Worm (Caenorhabditis elegans) whole organism, L3 larva: Measurements from ENCODE around the gene pxl-1.

ENCODE experiments used
- R02D3.7 ChIP-seq: fragments of 150-350 bp; optimal IDR thresholded peaks from 2 replicates; lab custom pipeline; 2014; ENCODE audit warnings: missing biosample characterization, missing genetic modification characterization
- aly-2 ChIP-seq: fragments of 150-350 bp; optimal IDR thresholded peaks from 2 replicates; lab custom pipeline; 2014; ENCODE audit warnings: missing biosample characterization, missing genetic modification characterization
- ceh-16 ChIP-seq: sonication (generic microtip); optimal IDR thresholded peaks from 2 replicates; lab custom pipeline; 2017; ENCODE audit warnings: missing biosample characterization, missing genetic modification characterization
- ceh-28 ChIP-seq: fragments of 150-350 bp; optimal IDR thresholded peaks from 2 replicates; lab custom pipeline; 2014; ENCODE audit warnings: missing biosample characterization, missing genetic modification reagents, missing genetic modification characterization
- ceh-9 ChIP-seq: sonication (generic microtip); optimal IDR thresholded peaks from 2 replicates; lab custom pipeline; 2018; ENCODE audit warnings: missing biosample characterization, missing genetic modification characterization
- egl-27 ChIP-seq: sonication (generic microtip); optimal IDR thresholded peaks from 4 replicates; lab custom pipeline; 2017; ENCODE audit warnings: missing biosample characterization, missing genetic modification reagents, missing genetic modification characterization
- egl-5 ChIP-seq: fragments of 150-350 bp; optimal IDR thresholded peaks from 2 replicates; lab custom pipeline; 2017; ENCODE audit warnings: missing biosample characterization, missing genetic modification reagents, missing genetic modification characterization, inconsistent platforms
- elt-2 ChIP-seq: sonication (generic microtip); optimal IDR thresholded peaks from 2 replicates; lab custom pipeline; 2016; ENCODE audit warnings: missing genetic modification reagents, mild to moderate bottlenecking, missing genetic modification characterization, missing compliant biosample characterization
- eor-1 ChIP-seq, 2 experiments: fragments of 150-350 bp; optimal IDR thresholded peaks; 2 replicates each; lab custom pipeline; 2014 to 2018; ENCODE audit warnings: missing biosample characterization in 2 of 2, missing genetic modification characterization in 2 of 2
- fkh-10 ChIP-seq: sonication (generic microtip); optimal IDR thresholded peaks from 2 replicates; lab custom pipeline; 2017; ENCODE audit warnings: missing biosample characterization, missing genetic modification reagents, missing genetic modification characterization
- hmg-11 ChIP-seq: sonication (generic microtip); optimal IDR thresholded peaks from 2 replicates; lab custom pipeline; 2016; ENCODE audit warnings: missing genetic modification characterization, missing compliant biosample characterization
- jun-1 ChIP-seq: fragments of 150-350 bp; optimal IDR thresholded peaks from 2 replicates; lab custom pipeline; 2014; ENCODE audit warnings: missing biosample characterization, missing genetic modification reagents, missing genetic modification characterization
- lin-15B ChIP-seq: fragments of 150-350 bp; optimal IDR thresholded peaks from 2 replicates; lab custom pipeline; 2014; ENCODE audit warnings: missing biosample characterization, missing genetic modification characterization
- lsy-12 ChIP-seq: sonication (generic microtip); optimal IDR thresholded peaks from 2 replicates; lab custom pipeline; 2016; ENCODE audit warnings: mild to moderate bottlenecking, missing genetic modification characterization, missing compliant biosample characterization
- mdl-1 ChIP-seq: fragments of 150-350 bp; optimal IDR thresholded peaks from 2 replicates; lab custom pipeline; 2014; ENCODE audit warnings: missing biosample characterization, missing genetic modification characterization
- mml-1 ChIP-seq: fragments of 150-350 bp; sonication (generic microtip); optimal IDR thresholded peaks from 3 replicates; lab custom pipeline; 2014; ENCODE audit warnings: missing biosample characterization, missing genetic modification characterization
- nfya-1 ChIP-seq: sonication (generic microtip); optimal IDR thresholded peaks from 2 replicates; lab custom pipeline; 2017; ENCODE audit warnings: missing genetic modification characterization, mild to moderate bottlenecking, missing compliant biosample characterization, antibody characterized with exemption, moderate library complexity; ENCODE audit not compliant: insufficient read depth
- nhr-11 ChIP-seq: fragments of 150-350 bp; optimal IDR thresholded peaks from 2 replicates; lab custom pipeline; 2014; ENCODE audit warnings: missing biosample characterization, missing genetic modification characterization
- nhr-12 ChIP-seq: fragments of 150-350 bp; optimal IDR thresholded peaks from 2 replicates; lab custom pipeline; 2014; ENCODE audit warnings: missing biosample characterization, missing genetic modification characterization
- nhr-23 ChIP-seq: fragments of 150-350 bp; optimal IDR thresholded peaks from 2 replicates; lab custom pipeline; 2014; ENCODE audit warnings: missing biosample characterization, missing genetic modification reagents, missing genetic modification characterization
- nhr-237 ChIP-seq: fragments of 150-350 bp; optimal IDR thresholded peaks from 2 replicates; lab custom pipeline; 2014; ENCODE audit warnings: missing biosample characterization, missing genetic modification characterization
- nhr-25 ChIP-seq: sonication (generic microtip); optimal IDR thresholded peaks from 2 replicates; lab custom pipeline; 2017; ENCODE audit warnings: missing biosample characterization, missing genetic modification characterization
- nhr-28 ChIP-seq: fragments of 150-350 bp; optimal IDR thresholded peaks from 2 replicates; lab custom pipeline; 2014; ENCODE audit warnings: missing biosample characterization, missing genetic modification characterization
- nhr-43 ChIP-seq: sonication (generic microtip); optimal IDR thresholded peaks from 2 replicates; lab custom pipeline; 2016; ENCODE audit warnings: mild to moderate bottlenecking, missing genetic modification characterization, missing compliant biosample characterization; ENCODE audit not compliant: poor library complexity, severe bottlenecking
- nhr-76 ChIP-seq: fragments of 150-350 bp; sonication (generic microtip); optimal IDR thresholded peaks from 5 replicates; lab custom pipeline; 2014; ENCODE audit warnings: missing biosample characterization, missing genetic modification characterization
- nhr-77 ChIP-seq: fragments of 150-350 bp; optimal IDR thresholded peaks from 2 replicates; lab custom pipeline; 2014; ENCODE audit warnings: missing biosample characterization, missing genetic modification characterization
- pha-4 ChIP-seq: fragments of 150-350 bp; optimal IDR thresholded peaks from 2 replicates; lab custom pipeline; 2014; ENCODE audit warnings: missing biosample characterization, missing genetic modification reagents, missing genetic modification characterization
- skn-1 ChIP-seq: fragments of 150-350 bp; optimal IDR thresholded peaks from 2 replicates; lab custom pipeline; 2014; ENCODE audit warnings: missing biosample characterization, missing genetic modification characterization
- snpc-4 ChIP-seq: fragments of 150-350 bp; optimal IDR thresholded peaks from 2 replicates; lab custom pipeline; 2014; ENCODE audit warnings: missing biosample characterization, missing genetic modification characterization
- tbx-2 ChIP-seq: sonication (generic microtip); optimal IDR thresholded peaks from 2 replicates; lab custom pipeline; 2016; ENCODE audit warnings: mild to moderate bottlenecking, missing genetic modification characterization, missing compliant biosample characterization
- unc-39 ChIP-seq: sonication (generic microtip); optimal IDR thresholded peaks from 4 replicates; lab custom pipeline; 2017; ENCODE audit warnings: missing biosample characterization, missing genetic modification characterization
- unc-62 ChIP-seq: fragments of 150-350 bp; sonication (generic microtip); optimal IDR thresholded peaks from 4 replicates; lab custom pipeline; 2014; ENCODE audit warnings: missing biosample characterization, missing genetic modification reagents, missing genetic modification characterization
- ztf-11 ChIP-seq: fragments of 150-350 bp; optimal IDR thresholded peaks from 2 replicates; lab custom pipeline; 2014; ENCODE audit warnings: missing biosample characterization, missing genetic modification characterization

The pxl-1 gene

ce11 chrIII:5897468-5897867 lies 1.7 kb upstream of the pxl-1 start:
- TF ChIP-seq nfya-1 (tag; lab: Kevin White, UChicago) = peak; percentile 1
- no peak for TF ChIP-seq aly-2 (tag; lab: Kevin White, UChicago)
- no peak for TF ChIP-seq lsy-12 (tag; lab: Kevin White, UChicago)
- TF ChIP-seq egl-27 (tag; lab: Kevin White, UChicago) = no peak
- no peak for TF ChIP-seq nhr-23 (tag; lab: Kevin White, UChicago)
- no peak for TF ChIP-seq unc-39 (tag; lab: Kevin White, UChicago)
- TF ChIP-seq, all 47 proteins: peak for 1

ce11 chrIII:5892909-5893308 lies 2.9 kb downstream of the pxl-1 start:
- TF ChIP-seq pha-4 (tag; lab: Kevin White, UChicago) (peak; percentile 59), nhr-12 (tag; lab: Kevin White, UChicago) (no peak)

- TF ChIP-seq jun-1 (no peak), ztf-11 (tag; lab: Kevin White, UChicago) (no peak), lin-15B (tag; lab: Kevin White, UChicago) (no peak), snpc-4 (no peak), nhr-25 (tag; lab: Kevin White, UChicago) (no peak), ceh-16 (tag; lab: Kevin White, UChicago) (no peak), tbx-2 (tag; lab: Kevin White, UChicago) (no peak), nhr-11 (tag; lab: Kevin White, UChicago) (no peak), ceh-28 (tag; lab: Kevin White, UChicago) (no peak), nhr-76 (tag; lab: Kevin White, UChicago) (no peak), aly-2 (tag; lab: Kevin White, UChicago) (no peak), unc-62 (GFP tag; lab: Kevin White, UChicago) (no peak), nhr-237 (tag; lab: Kevin White, UChicago) (no peak), nhr-43 (no peak), eor-1 (tag; optimal IDR thresholded peaks at IDR 0.05; lab: Kevin White, UChicago) (no peak), mml-1 (tag; lab: Kevin White, UChicago) (no peak), mdl-1 (no peak), nhr-28 (tag; lab: Kevin White, UChicago) (no peak), R02D3.7 (tag; lab: Kevin White, UChicago) (no peak)
- TF ChIP-seq, all 47 proteins: peak for 0
Measured at ce11 chrIII:5888675-5889074, 7.1 kb downstream of the pxl-1 start, which contains the start of gene C28H8.8. Gene C28H8.8 (minus strand): TSS chrIII:5888775.

ce11 chrIII:5886893-5887292 lies 8.9 kb downstream of the pxl-1 start, which contains the start of gene C28H8.7:
Gene C28H8.7 (minus strand): TSS chrIII:5886993.
- no peak for TF ChIP-seq eor-1 (tag; optimal IDR thresholded peaks at IDR 0.05; lab: Kevin White, UChicago)
- no peak for TF ChIP-seq skn-1

- no peak for TF ChIP-seq egl-5 (tag; lab: Kevin White, UChicago)
- no peak for TF ChIP-seq ceh-9 (tag; lab: Kevin White, UChicago)
- TF ChIP-seq nhr-77 = no peak
- no peak for TF ChIP-seq lsy-12 (tag; lab: Kevin White, UChicago)
- TF ChIP-seq hmg-11 (tag; lab: Kevin White, UChicago) = no peak
- no peak for TF ChIP-seq ztf-11 (tag; lab: Kevin White, UChicago)
- no peak for TF ChIP-seq fkh-10
- TF ChIP-seq eor-1 (tag; optimal IDR thresholded peaks at IDR 0.05; lab: Kevin White, UChicago) = no peak
- no peak for TF ChIP-seq unc-62 (GFP tag; lab: Kevin White, UChicago)
Measured at ce11 chrIII:5884459-5884858, 11.4 kb downstream of the pxl-1 start.

- TF ChIP-seq nhr-77 = no peak
- no peak for TF ChIP-seq nhr-43
- no peak for TF ChIP-seq elt-2 (tag; lab: Kevin White, UChicago)
Measured at ce11 chrIII:5884007-5884406, 11.8 kb downstream of the pxl-1 start, which contains the start of gene C28H8.5. Gene C28H8.5 (plus strand): TSS chrIII:5884307.
